Worm (Caenorhabditis elegans) whole organism, L4 larva: ENCODE data around the gene F54A3.6.

Experiments
- aha-1 ChIP-seq: fragments of 150-350 bp; peaks from one replicate; lab custom pipeline; 2014; ENCODE audit warnings: missing biosample characterization, missing genetic modification characterization
- ceh-28 ChIP-seq: fragments of 150-350 bp; optimal IDR thresholded peaks from 2 replicates; lab custom pipeline; 2014; ENCODE audit warnings: missing biosample characterization, missing genetic modification reagents, missing genetic modification characterization
- ctbp-1 ChIP-seq: fragments of 200-800 bp; sonication (Bioruptor generic); IDR thresholded peaks from 2 replicates; pipeline ENCODE4 v1.3.6; 2022; ENCODE audit warnings: missing genetic modification reagents, missing genetic modification characterization, missing compliant biosample characterization
- daf-16 ChIP-seq, 3 experiments: sonication (generic microtip); optimal IDR thresholded peaks; 2 replicates each; lab custom pipeline; 2016 to 2017; ENCODE audit warnings: missing genetic modification characterization in 3 of 3, missing genetic modification reagents in 3 of 3, mild to moderate bottlenecking in 2 of 3, missing compliant biosample characterization in 2 of 3, missing biosample characterization in 1 of 3, moderate library complexity in 1 of 3
- dmd-6 ChIP-seq: fragments of 200-800 bp; sonication (Bioruptor generic); IDR thresholded peaks from 2 replicates; pipeline ENCODE4 v1.3.6; 2022; ENCODE audit warnings: missing genetic modification reagents, missing genetic modification characterization, missing compliant biosample characterization
- dve-1 ChIP-seq: sonication (generic microtip); optimal IDR thresholded peaks from 2 replicates; lab custom pipeline; 2017; ENCODE audit warnings: antibody characterized with exemption, mild to moderate bottlenecking, missing genetic modification characterization, missing compliant biosample characterization; ENCODE audit not compliant: insufficient read depth
- hlh-11 ChIP-seq: fragments of 200-800 bp; sonication (Bioruptor generic); optimal IDR thresholded peaks from 2 replicates; lab custom pipeline; 2018; ENCODE audit warnings: mild to moderate bottlenecking, missing genetic modification characterization, missing compliant biosample characterization
- hlh-30 ChIP-seq: sonication (generic microtip); optimal IDR thresholded peaks from 2 replicates; lab custom pipeline; 2017; ENCODE audit warnings: antibody characterized with exemption, mild to moderate bottlenecking, missing genetic modification characterization, missing compliant biosample characterization; ENCODE audit not compliant: insufficient read depth
- lin-29 ChIP-seq: fragments of 200-800 bp; sonication (Bioruptor generic); IDR thresholded peaks from 2 replicates; pipeline ENCODE4 v1.3.6; 2022; ENCODE audit warnings: missing genetic modification reagents, missing genetic modification characterization, missing compliant biosample characterization
- madf-9 ChIP-seq: fragments of 200-800 bp; sonication (Bioruptor generic); conservative IDR thresholded peaks from 2 replicates; pipeline ENCODE4 v1.3.6; 2022; ENCODE audit warnings: missing genetic modification reagents, missing genetic modification characterization, missing compliant biosample characterization
- mdl-1 ChIP-seq, 2 experiments: fragments of 150-350 bp in 1 of 2; sonication (generic microtip) in 1 of 2; optimal IDR thresholded peaks; 2 replicates each; lab custom pipeline; 2014 to 2017; ENCODE audit warnings: missing biosample characterization in 2 of 2, missing genetic modification characterization in 2 of 2
- nhr-28 ChIP-seq: fragments of 150-350 bp; optimal IDR thresholded peaks from 2 replicates; lab custom pipeline; 2014; ENCODE audit warnings: missing biosample characterization, missing genetic modification characterization
- nhr-77 ChIP-seq: fragments of 150-350 bp; optimal IDR thresholded peaks from 2 replicates; lab custom pipeline; 2014; ENCODE audit warnings: missing biosample characterization, missing genetic modification characterization
- pha-4 ChIP-seq, 2 experiments: fragments of 150-350 bp in 1 of 2; fragments of 200-800 bp in 1 of 2; sonication (Bioruptor generic) in 1 of 2; IDR thresholded peaks in 1 of 2; optimal IDR thresholded peaks in 1 of 2; 2 replicates each; pipeline versions ENCODE4 v1.3.6 to Lab custom; 2014 to 2022; ENCODE audit warnings: missing genetic modification characterization in 2 of 2, missing genetic modification reagents in 2 of 2, missing biosample characterization in 1 of 2, missing compliant biosample characterization in 1 of 2
- pqm-1 ChIP-seq: sonication (generic microtip); optimal IDR thresholded peaks from 2 replicates; lab custom pipeline; 2017; ENCODE audit warnings: missing biosample characterization, missing genetic modification characterization
- saeg-2 ChIP-seq: fragments of 200-800 bp; sonication (Bioruptor generic); IDR thresholded peaks from 2 replicates; pipeline ENCODE4 v1.3.6; 2022; ENCODE audit warnings: missing genetic modification reagents, missing genetic modification characterization, missing compliant biosample characterization

F54A3.6 gene

ce11 chrII:2186329-2186728 lies 45.9 kb downstream of the F54A3.6 start, which contains the start of gene gba-2:
TSS of gene gba-2 (minus strand) at chrII:2186434.
- peak; percentile 30 for TF ChIP-seq hlh-11 (tag; lab: Kevin White, UChicago)
- no peak for TF ChIP-seq madf-9 (GFP tag; lab: Robert Waterston, UW)
- TF ChIP-seq nhr-77 (tag; lab: Kevin White, UChicago), result peak; percentile 17
- peak; percentile 69 for TF ChIP-seq pqm-1 (tag; lab: Kevin White, UChicago)
- peak; percentile 15 for TF ChIP-seq hlh-30
- TF ChIP-seq lin-29 (GFP tag; lab: Robert Waterston, UW), result no peak
- TF ChIP-seq dmd-6 (GFP tag; lab: Robert Waterston, UW), result peak; percentile 63; the same call in 1 of the 2 replicates
- no peak for TF ChIP-seq ceh-28 (tag; lab: Kevin White, UChicago)
- peak; percentile 98 for TF ChIP-seq nhr-28 (tag; lab: Kevin White, UChicago)

ce11 chrII:2177735-2178134 lies 54.5 kb downstream of the F54A3.6 start:
- TF ChIP-seq aha-1 (tag; lab: Kevin White, UChicago) (peak; percentile 92), pha-4 (GFP tag; IDR thresholded peaks at IDR 0.05; lab: Robert Waterston, UW) (no peak), pha-4 (tag; optimal IDR thresholded peaks at IDR 0.05; lab: Kevin White, UChicago) (no peak)

- peak; percentile 26 for TF ChIP-seq hlh-30
- TF ChIP-seq pqm-1 (tag; lab: Kevin White, UChicago), result peak; percentile 27
- TF ChIP-seq dmd-6 (GFP tag; lab: Robert Waterston, UW), result peak; percentile 67
- peak in 1 of 2 experiments; percentile 1 for TF ChIP-seq mdl-1 (tag; optimal IDR thresholded peaks at IDR 0.05; lab: Kevin White, UChicago)
- TF ChIP-seq nhr-77 (tag; lab: Kevin White, UChicago), result peak; percentile 71
- TF ChIP-seq saeg-2 (GFP tag; lab: Robert Waterston, UW), result no peak
- TF ChIP-seq daf-16 (GFP tag; optimal IDR thresholded peaks at IDR 0.05; lab: Kevin White, UChicago), result no peak
- TF ChIP-seq daf-16 (tag; optimal IDR thresholded peaks at IDR 0.05; lab: Kevin White, UChicago), result peak; percentile 51
- peak; percentile 48 for TF ChIP-seq dve-1 (tag; lab: Kevin White, UChicago)
- TF ChIP-seq aha-1 (tag; lab: Kevin White, UChicago), result peak; percentile 82
- no peak for TF ChIP-seq ctbp-1 (GFP tag; lab: Robert Waterston, UW)
- peak; percentile 83 for TF ChIP-seq nhr-28 (tag; lab: Kevin White, UChicago)
Observed at ce11 chrII:2176688-2177087, 55.6 kb downstream of the F54A3.6 start, which contains the start of gene gba-1. TSS of gene gba-1 (plus strand) at chrII:2176741.
